Fruit fly (Drosophila melanogaster) whole organism, embryonic: ENCODE results near the gene CG10431.

Experiments
- B-H1 ChIP-seq: fragments of 200-800 bp; sonication (Bioruptor generic); IDR thresholded peaks from 3 replicates; pipeline ENCODE4 v1.3.6; 2022; ENCODE audit warnings: missing biosample characterization, missing genetic modification characterization
- Bgb ChIP-seq: fragments of 200-800 bp; sonication (Bioruptor generic); IDR thresholded peaks from 2 replicates; pipeline ENCODE4 v1.3.6; 2022; ENCODE audit warnings: missing biosample characterization, missing genetic modification characterization; ENCODE audit not compliant: partially characterized antibody
- CG10267 ChIP-seq: fragments of 200-800 bp; sonication (Bioruptor generic); optimal IDR thresholded peaks from 2 replicates; lab custom pipeline; 2018; ENCODE audit warnings: missing biosample characterization, mild to moderate bottlenecking, missing genetic modification characterization, moderate library complexity
- CG12659 ChIP-seq: fragments of 200-800 bp; sonication (Bioruptor generic); optimal IDR thresholded peaks from 3 replicates; lab custom pipeline; 2017; ENCODE audit warnings: mild to moderate bottlenecking, missing biosample characterization, missing genetic modification reagents, missing genetic modification characterization
- CG15514 ChIP-seq: fragments of 200-800 bp; sonication (Bioruptor generic); optimal IDR thresholded peaks from 3 replicates; lab custom pipeline; 2017; ENCODE audit warnings: missing biosample characterization, missing genetic modification characterization, mild to moderate bottlenecking, moderate library complexity, missing genetic modification reagents
- CG1603 ChIP-seq: fragments of 200-800 bp; sonication (Bioruptor generic); optimal IDR thresholded peaks from 2 replicates; lab custom pipeline; 2019; ENCODE audit warnings: missing biosample characterization, mild to moderate bottlenecking, missing genetic modification characterization, moderate library complexity
- CG17385 ChIP-seq: fragments of 200-800 bp; sonication (Bioruptor generic); optimal IDR thresholded peaks from 3 replicates; lab custom pipeline; 2018; ENCODE audit warnings: missing biosample characterization, mild to moderate bottlenecking, missing genetic modification characterization
- CG2116 ChIP-seq: fragments of 200-800 bp; sonication (Bioruptor generic); optimal IDR thresholded peaks from 3 replicates; lab custom pipeline; 2018; ENCODE audit warnings: missing biosample characterization, mild to moderate bottlenecking, missing genetic modification characterization
- CG30020 ChIP-seq: fragments of 200-800 bp; optimal IDR thresholded peaks from 2 replicates; lab custom pipeline; 2019; ENCODE audit warnings: missing biosample characterization, mild to moderate bottlenecking, missing genetic modification characterization, moderate library complexity
- CG31388 ChIP-seq: fragments of 200-800 bp; sonication (Bioruptor generic); optimal IDR thresholded peaks from 2 replicates; lab custom pipeline; 2016; ENCODE audit warnings: missing biosample characterization, missing genetic modification characterization
- CG4854 ChIP-seq: fragments of 200-800 bp; sonication (Bioruptor generic); optimal IDR thresholded peaks from 2 replicates; lab custom pipeline; 2016; ENCODE audit warnings: missing biosample characterization, missing genetic modification characterization, inconsistent platforms
- CG6175 ChIP-seq: fragments of 200-800 bp; sonication (Bioruptor generic); IDR thresholded peaks from 3 replicates; pipeline ENCODE4 v1.3.6; 2022; ENCODE audit warnings: missing biosample characterization, missing genetic modification characterization
- CG6272 ChIP-seq: fragments of 200-800 bp; sonication (Bioruptor generic); IDR thresholded peaks from 2 replicates; pipeline ENCODE4 v1.3.6; 2022; ENCODE audit warnings: missing biosample characterization, missing genetic modification characterization
- CG6765 ChIP-seq: fragments of 200-800 bp; sonication (Bioruptor generic); optimal IDR thresholded peaks from 3 replicates; lab custom pipeline; 2017; ENCODE audit warnings: missing biosample characterization, mild to moderate bottlenecking, missing genetic modification characterization
- CG7745 ChIP-seq: fragments of 200-800 bp; sonication (Bioruptor generic); optimal IDR thresholded peaks from 2 replicates; lab custom pipeline; 2018; ENCODE audit warnings: missing biosample characterization, mild to moderate bottlenecking, missing genetic modification characterization, moderate library complexity
- CG7839 ChIP-seq: fragments of 200-800 bp; sonication (Bioruptor generic); optimal IDR thresholded peaks from 3 replicates; lab custom pipeline; 2018; ENCODE audit warnings: missing biosample characterization, mild to moderate bottlenecking, missing genetic modification characterization, moderate library complexity
- CG7963 ChIP-seq: fragments of 200-800 bp; sonication (Bioruptor generic); IDR thresholded peaks from 3 replicates; pipeline ENCODE4 v1.3.6; 2022; ENCODE audit warnings: missing biosample characterization, missing genetic modification characterization; ENCODE audit not compliant: partially characterized antibody
- CG7987 ChIP-seq: fragments of 200-800 bp; sonication (Bioruptor generic); optimal IDR thresholded peaks from 2 replicates; lab custom pipeline; 2018; ENCODE audit warnings: missing biosample characterization, mild to moderate bottlenecking, missing genetic modification characterization, moderate library complexity
- CG9609 ChIP-seq: fragments of 200-800 bp; sonication (Bioruptor generic); optimal IDR thresholded peaks from 3 replicates; lab custom pipeline; 2016; ENCODE audit warnings: missing biosample characterization, missing genetic modification characterization
- Dbx ChIP-seq: fragments of 200-800 bp; sonication (Bioruptor generic); IDR thresholded peaks from 3 replicates; pipeline ENCODE4 v1.3.6; 2022; ENCODE audit warnings: missing biosample characterization, missing genetic modification characterization
- Doc2 ChIP-seq: fragments of 200-800 bp; sonication (Bioruptor generic); IDR thresholded peaks from 2 replicates; pipeline ENCODE4 v1.3.6; 2022; ENCODE audit warnings: missing biosample characterization, missing genetic modification characterization
- Doc3 ChIP-seq: fragments of 200-800 bp; sonication (Bioruptor generic); IDR thresholded peaks from 3 replicates; pipeline ENCODE4 v1.3.6; 2022; ENCODE audit warnings: missing biosample characterization, missing genetic modification characterization; ENCODE audit not compliant: partially characterized antibody
- Dref ChIP-seq: fragments of 200-800 bp; sonication (Bioruptor generic); IDR thresholded peaks from 2 replicates; pipeline ENCODE4 v1.3.6; 2022; ENCODE audit warnings: missing biosample characterization, missing genetic modification characterization
- E2f2 ChIP-seq: fragments of 200-800 bp; sonication (Bioruptor generic); IDR thresholded peaks from 2 replicates; pipeline ENCODE4 v1.3.6; 2022; ENCODE audit warnings: missing biosample characterization, missing genetic modification characterization
- Gug ChIP-seq: fragments of 200-800 bp; sonication (Bioruptor generic); IDR thresholded peaks from 4 replicates; pipeline ENCODE4 v1.3.6; 2022; ENCODE audit warnings: missing biosample characterization, missing genetic modification characterization
- Kr ChIP-seq: fragments of 200-800 bp; sonication (Bioruptor generic); optimal IDR thresholded peaks from 2 replicates; lab custom pipeline; 2017; ENCODE audit warnings: missing biosample characterization, mild to moderate bottlenecking, missing genetic modification characterization
- MESR4 ChIP-seq: fragments of 200-800 bp; sonication (Bioruptor generic); optimal IDR thresholded peaks from 2 replicates; lab custom pipeline; 2018; ENCODE audit warnings: missing biosample characterization, mild to moderate bottlenecking, missing genetic modification characterization, moderate library complexity
- NC2β ChIP-seq: fragments of 200-800 bp; sonication (Bioruptor generic); optimal IDR thresholded peaks from 2 replicates; lab custom pipeline; 2016; ENCODE audit warnings: missing biosample characterization, missing genetic modification characterization
- Trl ChIP-seq, 3 experiments: fragments of >200 bp in 2 of 3; fragments of 200-800 bp in 1 of 3; sonication (Bioruptor generic) in 1 of 3; optimal IDR thresholded peaks; 2 replicates in 1 of 3; 3 replicates in 2 of 3; lab custom pipeline; 2016 to 2017; ENCODE audit warnings: missing biosample characterization in 1 of 3, missing genetic modification characterization in 1 of 3
- Xbp1 ChIP-seq: fragments of 200-800 bp; sonication (Bioruptor generic); optimal IDR thresholded peaks from 3 replicates; lab custom pipeline; 2016; ENCODE audit warnings: missing biosample characterization, mild to moderate bottlenecking, missing genetic modification characterization
- aop ChIP-seq: fragments of 200-800 bp; sonication (Bioruptor generic); IDR thresholded peaks from 2 replicates; pipeline ENCODE4 v1.3.6; 2022; ENCODE audit warnings: missing biosample characterization, missing genetic modification characterization
- cas ChIP-seq: fragments of 200-800 bp; sonication (Bioruptor generic); IDR thresholded peaks from 2 replicates; pipeline ENCODE4 v1.3.6; 2022; ENCODE audit warnings: missing biosample characterization, missing genetic modification characterization
- caup ChIP-seq: fragments of 200-800 bp; sonication (Bioruptor generic); optimal IDR thresholded peaks from 3 replicates; lab custom pipeline; 2017; ENCODE audit warnings: missing biosample characterization, mild to moderate bottlenecking, missing genetic modification characterization, moderate library complexity; ENCODE audit not compliant: severe bottlenecking
- chinmo ChIP-seq: fragments of 200-800 bp; sonication (Bioruptor generic); IDR thresholded peaks from 4 replicates; pipeline ENCODE4 v1.3.6; 2022; ENCODE audit warnings: missing biosample characterization, missing genetic modification characterization; ENCODE audit not compliant: partially characterized antibody
- cwo ChIP-seq: fragments of 200-800 bp; sonication (Bioruptor generic); optimal IDR thresholded peaks from 3 replicates; lab custom pipeline; 2017; ENCODE audit warnings: missing biosample characterization, missing genetic modification characterization, mild to moderate bottlenecking, moderate library complexity, missing genetic modification reagents
- fd96Cb ChIP-seq: fragments of 200-800 bp; sonication (Bioruptor generic); optimal IDR thresholded peaks from 2 replicates; lab custom pipeline; 2018; ENCODE audit warnings: missing biosample characterization, mild to moderate bottlenecking, missing genetic modification characterization, moderate library complexity
- gfzf ChIP-seq: fragments of 200-800 bp; sonication (Bioruptor generic); optimal IDR thresholded peaks from 2 replicates; lab custom pipeline; 2016; ENCODE audit warnings: missing biosample characterization, mild to moderate bottlenecking, missing genetic modification characterization, moderate library complexity
- grn ChIP-seq: fragments of 200-800 bp; sonication (Bioruptor generic); optimal IDR thresholded peaks from 3 replicates; lab custom pipeline; 2017; ENCODE audit warnings: missing biosample characterization, missing genetic modification characterization
- klu ChIP-seq: fragments of 200-800 bp; sonication (Bioruptor generic); IDR thresholded peaks from 2 replicates; pipeline ENCODE4 v1.3.6; 2022; ENCODE audit warnings: missing biosample characterization, missing genetic modification characterization
- ro ChIP-seq: fragments of 200-800 bp; sonication (Bioruptor generic); IDR thresholded peaks from 2 replicates; pipeline ENCODE4 v1.3.6; 2022; ENCODE audit warnings: missing biosample characterization, missing genetic modification characterization
- schlank ChIP-seq: fragments of 200-800 bp; sonication (Bioruptor generic); optimal IDR thresholded peaks from 2 replicates; lab custom pipeline; 2018; ENCODE audit warnings: missing biosample characterization, mild to moderate bottlenecking, missing genetic modification characterization
- sima ChIP-seq: fragments of 200-800 bp; sonication (Bioruptor generic); optimal IDR thresholded peaks from 2 replicates; lab custom pipeline; 2016; ENCODE audit warnings: missing biosample characterization, missing genetic modification characterization
- tna ChIP-seq: fragments of 200-800 bp; sonication (Bioruptor generic); IDR thresholded peaks from 2 replicates; pipeline ENCODE4 v1.3.6; 2022; ENCODE audit warnings: missing biosample characterization, missing genetic modification characterization; ENCODE audit not compliant: partially characterized antibody
- tup ChIP-seq: fragments of 200-800 bp; sonication (Bioruptor generic); optimal IDR thresholded peaks from 2 replicates; lab custom pipeline; 2016; ENCODE audit warnings: missing biosample characterization, mild to moderate bottlenecking, missing genetic modification characterization, moderate library complexity
- unc-4 ChIP-seq: fragments of 200-800 bp; sonication (Bioruptor generic); IDR thresholded peaks from 2 replicates; pipeline ENCODE4 v1.3.6; 2022; ENCODE audit warnings: missing biosample characterization, missing genetic modification characterization; ENCODE audit not compliant: partially characterized antibody
- vnd ChIP-seq: fragments of 200-800 bp; sonication (Bioruptor generic); IDR thresholded peaks from 3 replicates; pipeline ENCODE4 v1.3.6; 2022; ENCODE audit warnings: missing biosample characterization, missing genetic modification characterization; ENCODE audit not compliant: partially characterized antibody
- z ChIP-seq: fragments of 200-800 bp; sonication (Bioruptor generic); IDR thresholded peaks from 3 replicates; pipeline ENCODE4 v1.3.6; 2022; ENCODE audit warnings: missing biosample characterization, missing genetic modification characterization

The CG10431 gene

DNA sequence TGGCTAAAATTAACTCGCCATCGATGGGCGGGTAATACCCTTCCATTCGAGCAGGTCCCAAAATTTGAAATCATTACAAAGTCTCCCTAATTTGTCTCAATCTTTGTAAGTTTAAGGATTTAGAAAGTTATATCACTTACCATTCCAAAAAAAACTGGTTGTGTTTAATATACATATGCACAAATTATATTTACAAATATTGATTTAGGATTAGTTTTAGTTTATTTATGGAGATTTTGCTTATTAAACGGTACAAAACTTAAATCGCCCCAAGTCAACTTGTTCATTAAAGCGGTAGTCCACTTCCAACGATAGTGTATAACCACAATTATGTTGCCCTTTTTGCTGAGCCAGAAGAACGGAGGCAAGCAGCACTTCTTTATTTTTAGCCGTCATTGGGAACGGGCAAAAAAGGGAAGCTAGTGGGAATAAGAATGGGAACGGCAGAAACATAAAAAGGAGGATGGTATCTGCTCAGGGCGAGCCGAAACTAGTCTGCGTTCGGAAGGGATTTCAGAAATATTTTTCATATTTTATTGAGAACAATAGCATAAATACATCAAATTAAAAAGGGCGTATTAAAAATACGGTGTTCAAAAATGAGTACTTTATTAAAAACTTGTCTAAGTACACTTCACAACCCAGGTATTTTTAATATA, 26.3 kb upstream of the CG10431 start (continued):
- TF ChIP-seq CG9609 (GFP tag; lab: Kevin White, UChicago), result peak; percentile 15
- TF ChIP-seq CG6175 (GFP tag; lab: Robert Waterston, UW), result no peak
- TF ChIP-seq CG7987 (GFP tag; lab: Kevin White, UChicago), result peak; percentile 10
- TF ChIP-seq schlank, result no peak
- TF ChIP-seq NC2β (GFP tag; lab: Kevin White, UChicago), result peak; percentile 44
- no peak for TF ChIP-seq klu (GFP tag; lab: Robert Waterston, UW)
- TF ChIP-seq ro (GFP tag; lab: Robert Waterston, UW), result no peak
- no peak for TF ChIP-seq CG2116
- TF ChIP-seq CG31388 (GFP tag; lab: Kevin White, UChicago), result no peak
- no peak for TF ChIP-seq sima (GFP tag; lab: Kevin White, UChicago)
- no peak for TF ChIP-seq CG6272 (GFP tag; lab: Robert Waterston, UW)
- TF ChIP-seq CG10267 (tag; lab: Kevin White, UChicago), result peak; percentile 48

DNA sequence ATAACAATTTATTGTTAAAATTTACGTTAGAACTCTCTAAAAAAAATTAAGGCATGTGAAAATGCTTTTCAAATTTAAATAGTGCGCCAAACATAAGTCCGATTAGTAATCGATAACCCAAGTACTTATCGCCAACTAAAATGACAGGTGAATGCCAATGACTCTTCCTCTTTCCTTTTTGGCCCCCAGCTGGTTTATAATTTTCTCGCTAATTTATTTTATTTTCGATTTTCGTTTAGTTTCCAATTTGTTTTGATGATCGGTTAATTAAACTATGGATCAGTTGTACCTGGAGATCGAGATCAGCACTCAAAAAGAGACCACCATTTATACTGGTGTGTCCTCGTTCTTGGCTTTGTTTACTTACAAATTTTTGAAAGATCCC, 25.8 kb upstream of the CG10431 start, which contains the start of gene CG10428:
CG10428 (plus strand) TSS at position 161 of the 385 bp plus-strand sequence.
- TF ChIP-seq unc-4 (GFP tag; lab: Robert Waterston, UW) (peak; percentile 60), Doc3 (GFP tag; lab: Robert Waterston, UW) (no peak), cwo (no peak), Gug (GFP tag; lab: Robert Waterston, UW) (no peak), tup (GFP tag; lab: Kevin White, UChicago) (no peak), Dref (GFP tag; lab: Robert Waterston, UW) (peak; percentile 93), gfzf (GFP tag; lab: Kevin White, UChicago) (peak; percentile 16), CG7745 (tag; lab: Kevin White, UChicago) (peak; percentile 97), CG7839 (tag; lab: Kevin White, UChicago) (no peak), grn (GFP tag; lab: Kevin White, UChicago) (no peak), CG15514 (GFP tag; lab: Kevin White, UChicago) (peak; percentile 36), tna (no peak), MESR4 (peak; percentile 56), CG1603 (tag; lab: Kevin White, UChicago) (peak; percentile 26), vnd (GFP tag; lab: Robert Waterston, UW) (peak; percentile 41; the same call in 1 of the 3 replicates), Xbp1 (GFP tag; lab: Kevin White, UChicago) (no peak), Kr (no peak), Doc2 (no peak), z (GFP tag; lab: Robert Waterston, UW) (no peak), Trl (optimal IDR thresholded peaks at IDR 0.05; lab: Kevin White, UChicago) (no peak), Trl (GFP tag; optimal IDR thresholded peaks at IDR 0.05; lab: Kevin White, UChicago) (no peak), E2f2 (GFP tag; lab: Robert Waterston, UW) (peak; percentile 96), B-H1 (GFP tag; lab: Robert Waterston, UW) (no peak), fd96Cb (no peak), CG17385 (GFP tag; lab: Kevin White, UChicago) (peak; percentile 99), aop (GFP tag; lab: Robert Waterston, UW) (no peak), Dbx (GFP tag; lab: Robert Waterston, UW) (no peak), caup (GFP tag; lab: Kevin White, UChicago) (no peak), Bgb (GFP tag; lab: Robert Waterston, UW) (peak; percentile 63; the same call in 1 of the 2 replicates), CG4854 (GFP tag; lab: Kevin White, UChicago) (no peak), CG6765 (GFP tag; lab: Kevin White, UChicago) (no peak), chinmo (GFP tag; lab: Robert Waterston, UW) (0 out of 4 replicates have a peak, but pooled peaks have one; percentile 11), CG7963 (GFP tag; lab: Robert Waterston, UW) (peak; percentile 27; the same call in 1 of the 3 replicates), cas (GFP tag; lab: Robert Waterston, UW) (no peak), CG12659 (GFP tag; lab: Kevin White, UChicago) (peak; percentile 31), CG30020 (no peak)
